Worm (Caenorhabditis elegans): ENCODE measurements around the gene F47B8.10.

- TF ChIP-seq med-1 (GFP tag; optimal IDR thresholded peaks at IDR 0.05; ENCODE audit: insufficient read depth) (no peak), T22C8.4 (GFP tag; IDR thresholded peaks at IDR 0.05) (no peak), ztf-23 (GFP tag; IDR thresholded peaks at IDR 0.05) (no peak), ref-1 (GFP tag; conservative IDR thresholded peaks at IDR 0.05) (no peak), ztf-29 (GFP tag; IDR thresholded peaks at IDR 0.05) (no peak), tab-1 (GFP tag; IDR thresholded peaks at IDR 0.05) (no peak), flt-1 (GFP tag; IDR thresholded peaks at IDR 0.05) (no peak)
These were observed 19.0 kb upstream of the F47B8.10 start, which contains the start of gene F47B8.3 for ce11 chrV:14322743-14323142.

Measured in whole organism, midembryonic.